Worm (Caenorhabditis elegans): ENCODE data around the gene del-7.

Gene del-7

DNA sequence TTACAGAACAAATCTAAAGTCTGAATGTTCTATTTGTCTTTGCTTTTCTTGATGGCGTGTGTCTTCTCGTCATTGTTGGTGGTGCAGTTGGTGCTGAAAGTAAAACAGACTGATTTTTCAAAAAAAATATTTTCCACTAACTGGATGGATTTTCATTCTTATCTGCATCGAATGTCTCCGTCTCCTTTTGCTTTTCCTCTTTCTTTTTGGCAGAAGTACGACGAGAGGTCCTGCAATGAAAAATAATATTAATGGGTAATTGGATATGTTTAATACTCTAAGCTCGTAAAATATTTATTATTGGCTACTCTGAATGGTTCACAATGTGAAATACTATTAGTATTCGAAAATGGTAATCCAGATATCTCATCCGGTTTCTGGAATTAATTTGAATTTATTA lies at the start of gene del-7:
Gene del-7, plus strand, starts transcription at position 301 of the 400 bp plus-strand sequence.
- no peak for TF ChIP-seq W03F9.2 (tag; optimal IDR thresholded peaks at IDR 0.05)
- no peak for TF ChIP-seq him-1 (tag; optimal IDR thresholded peaks at IDR 0.05)
- TF ChIP-seq dao-5 (tag; optimal IDR thresholded peaks at IDR 0.05), result no peak

DNA sequence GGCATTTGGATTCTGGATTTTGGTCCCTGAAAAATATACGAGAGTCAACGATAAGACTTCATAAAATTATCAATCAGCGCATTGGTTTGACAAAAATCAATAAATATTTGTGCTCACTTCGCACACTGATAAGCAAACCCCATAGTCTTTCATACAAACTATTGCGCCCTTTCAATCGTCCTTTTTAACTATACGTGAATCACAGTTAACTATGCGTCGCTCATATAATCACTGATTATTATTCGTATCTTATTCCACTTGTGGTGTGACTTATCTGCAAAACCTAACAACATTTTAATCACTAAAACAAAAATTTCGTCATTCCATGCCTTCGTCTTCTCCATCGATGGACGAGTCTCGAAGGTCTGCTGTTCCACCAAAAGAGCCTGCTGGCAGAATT lies 49.4 kb upstream of the del-7 start, which contains the start of gene nhr-8:
Gene nhr-8, plus strand, starts transcription at position 160 of the 400 bp plus-strand sequence.
- TF ChIP-seq W03F9.2 (tag; optimal IDR thresholded peaks at IDR 0.05) (no peak), him-1 (tag; optimal IDR thresholded peaks at IDR 0.05) (no peak), dao-5 (tag; optimal IDR thresholded peaks at IDR 0.05) (no peak)

DNA sequence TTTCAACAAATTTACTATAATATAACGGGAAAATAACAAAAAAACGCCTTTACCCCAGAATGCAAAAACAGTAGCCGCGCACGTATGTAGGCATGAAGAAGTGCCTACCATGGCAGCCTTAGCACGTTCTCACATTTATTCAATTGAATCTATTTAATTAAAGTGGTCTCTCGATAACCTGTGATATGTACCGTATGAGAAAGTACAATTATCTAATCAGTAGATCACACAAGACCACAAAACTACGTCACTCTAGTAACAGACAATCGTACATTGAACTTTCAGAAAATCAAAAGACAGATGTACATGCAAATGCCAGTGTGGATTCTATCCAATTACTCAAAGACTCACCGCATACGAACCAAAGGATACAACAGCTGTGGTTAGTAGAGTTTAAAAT lies 48.0 kb upstream of the del-7 start:
- TF ChIP-seq him-1 (tag; optimal IDR thresholded peaks at IDR 0.05), result no peak
- no peak for TF ChIP-seq dao-5 (tag; optimal IDR thresholded peaks at IDR 0.05)
- no peak for TF ChIP-seq W03F9.2 (tag; optimal IDR thresholded peaks at IDR 0.05)

DNA sequence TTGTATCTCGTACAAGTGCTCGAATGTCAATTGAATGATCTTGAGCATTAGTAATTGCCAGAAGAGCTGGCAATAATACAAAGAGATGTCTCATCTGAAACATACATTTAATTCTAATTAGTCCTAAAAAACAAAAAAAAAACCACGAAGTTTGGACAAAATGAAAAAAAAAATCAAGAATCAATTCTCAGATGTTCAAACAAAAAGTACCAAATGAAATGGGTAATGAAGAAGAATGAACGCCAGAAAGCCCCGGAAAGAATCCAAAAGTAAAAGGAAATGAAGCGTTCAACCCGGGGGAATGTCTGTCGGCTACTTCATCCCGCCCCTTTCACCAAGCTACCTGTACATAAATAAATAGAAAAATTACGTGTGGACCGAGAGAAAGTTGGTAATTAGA lies 42.3 kb upstream of the del-7 start, which contains the start of gene F33D4.6:
Gene F33D4.6, minus strand, starts transcription at position 101 of the 400 bp plus-strand sequence.
- TF ChIP-seq dao-5 (tag; optimal IDR thresholded peaks at IDR 0.05), result no peak

DNA sequence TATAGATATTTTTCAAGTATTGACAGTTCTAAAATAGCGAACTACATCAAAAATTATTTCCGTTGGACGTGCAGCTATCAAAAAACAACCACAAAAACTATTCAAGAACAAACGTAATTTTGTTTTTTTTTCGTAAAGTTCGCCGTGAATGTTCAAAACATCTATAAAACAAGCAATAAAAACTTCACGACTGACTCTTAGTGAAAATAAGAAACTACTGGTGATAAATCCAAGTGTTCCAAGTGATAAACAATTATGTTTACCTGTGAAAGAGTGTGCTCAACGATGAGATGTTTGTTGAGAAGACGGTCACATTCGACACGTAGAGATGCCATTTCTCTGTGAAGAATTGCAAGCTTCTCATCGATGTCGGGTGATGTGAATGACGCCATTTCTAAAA lies 37.4 kb upstream of the del-7 start, which contains the start of gene C50F7.6:
Gene C50F7.6, minus strand, starts transcription at position 394 of the 400 bp plus-strand sequence.
- no peak for TF ChIP-seq him-1 (tag; optimal IDR thresholded peaks at IDR 0.05)

DNA sequence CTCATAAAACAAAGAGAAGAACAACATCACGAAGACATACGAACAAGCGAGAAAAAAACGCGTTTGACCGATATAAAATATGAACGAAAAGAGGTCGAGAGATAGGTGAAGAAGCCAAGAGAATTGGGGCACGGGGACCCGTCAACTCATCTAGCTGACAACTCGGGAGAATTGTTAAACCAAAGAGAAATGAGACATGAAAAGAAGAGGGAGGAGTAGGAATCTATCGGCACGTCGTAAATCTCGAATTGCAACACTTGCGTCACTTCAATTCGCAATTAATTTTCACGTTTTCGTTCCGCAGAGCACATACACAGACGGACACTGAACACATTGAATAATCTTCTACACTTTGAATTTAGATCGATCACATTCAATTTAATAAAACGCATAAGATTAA lies 36.7 kb upstream of the del-7 start:
- TF ChIP-seq him-1 (tag; optimal IDR thresholded peaks at IDR 0.05) (no peak), W03F9.2 (tag; optimal IDR thresholded peaks at IDR 0.05) (no peak), dao-5 (tag; optimal IDR thresholded peaks at IDR 0.05) (no peak)

DNA sequence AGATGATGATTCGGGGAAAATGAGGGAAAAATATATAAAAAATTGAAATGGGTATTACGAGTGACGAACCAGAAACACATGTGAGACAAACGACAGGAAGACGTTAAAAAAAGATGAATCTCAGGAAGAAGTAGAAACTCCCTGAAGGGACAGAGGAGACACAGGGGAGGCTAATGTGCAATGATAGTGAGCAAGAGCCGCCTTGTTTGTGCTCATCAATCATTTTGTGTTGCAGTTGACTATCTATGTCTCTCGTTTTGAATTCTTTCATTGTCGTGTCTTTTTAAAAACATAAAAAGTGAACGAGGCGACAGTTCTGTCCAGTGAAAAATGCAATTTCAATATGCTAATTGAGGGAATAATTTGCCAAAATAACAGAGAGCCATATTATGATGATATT lies 35.3 kb upstream of the del-7 start:
- TF ChIP-seq him-1 (tag; optimal IDR thresholded peaks at IDR 0.05), result no peak
- TF ChIP-seq dao-5 (tag; optimal IDR thresholded peaks at IDR 0.05), result no peak

DNA sequence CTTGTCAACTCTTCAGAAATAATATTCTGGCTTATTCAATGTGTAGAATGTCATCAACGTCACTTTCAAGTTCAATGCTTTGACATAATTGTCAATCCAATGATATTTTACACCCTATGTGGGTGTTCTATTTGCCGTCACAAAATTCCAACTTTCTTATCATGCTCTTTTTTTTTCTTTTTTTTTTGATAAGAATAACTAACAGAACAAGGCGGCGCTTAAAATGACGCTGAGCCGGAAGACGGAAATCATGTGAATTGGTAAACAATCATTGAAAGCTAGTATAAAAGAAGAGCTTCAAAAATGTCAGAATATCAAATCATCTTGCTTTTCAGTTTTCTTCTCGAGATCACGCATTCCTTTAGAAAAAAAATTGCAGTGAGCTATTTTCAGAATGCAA lies 33.9 kb upstream of the del-7 start, which contains the start of gene C50F7.5:
Gene C50F7.5, plus strand, starts transcription at position 395 of the 400 bp plus-strand sequence.
- TF ChIP-seq W03F9.2 (tag; optimal IDR thresholded peaks at IDR 0.05) (no peak), dao-5 (tag; optimal IDR thresholded peaks at IDR 0.05) (no peak)

DNA sequence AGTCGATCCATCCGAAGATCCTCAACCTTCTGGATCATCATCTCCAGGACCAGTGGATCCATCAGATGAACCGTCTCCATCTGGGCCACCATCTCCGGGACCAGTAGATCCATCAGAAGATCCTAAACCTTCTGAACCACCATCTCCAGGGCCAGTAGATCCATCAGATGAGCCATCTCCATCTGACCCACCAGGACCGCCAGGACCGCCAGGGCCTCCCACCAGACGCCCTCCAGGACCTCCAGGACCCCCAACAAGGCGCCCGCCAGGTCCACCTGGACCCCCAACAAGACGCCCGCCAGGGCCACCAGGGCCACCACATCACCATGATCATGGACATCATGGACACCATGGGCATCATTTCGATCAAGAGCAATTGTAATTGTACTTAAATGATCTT lies 33.0 kb upstream of the del-7 start:
- TF ChIP-seq W03F9.2 (tag; optimal IDR thresholded peaks at IDR 0.05), result no peak
- TF ChIP-seq him-1 (tag; optimal IDR thresholded peaks at IDR 0.05), result no peak
- TF ChIP-seq dao-5 (tag; optimal IDR thresholded peaks at IDR 0.05), result no peak

DNA sequence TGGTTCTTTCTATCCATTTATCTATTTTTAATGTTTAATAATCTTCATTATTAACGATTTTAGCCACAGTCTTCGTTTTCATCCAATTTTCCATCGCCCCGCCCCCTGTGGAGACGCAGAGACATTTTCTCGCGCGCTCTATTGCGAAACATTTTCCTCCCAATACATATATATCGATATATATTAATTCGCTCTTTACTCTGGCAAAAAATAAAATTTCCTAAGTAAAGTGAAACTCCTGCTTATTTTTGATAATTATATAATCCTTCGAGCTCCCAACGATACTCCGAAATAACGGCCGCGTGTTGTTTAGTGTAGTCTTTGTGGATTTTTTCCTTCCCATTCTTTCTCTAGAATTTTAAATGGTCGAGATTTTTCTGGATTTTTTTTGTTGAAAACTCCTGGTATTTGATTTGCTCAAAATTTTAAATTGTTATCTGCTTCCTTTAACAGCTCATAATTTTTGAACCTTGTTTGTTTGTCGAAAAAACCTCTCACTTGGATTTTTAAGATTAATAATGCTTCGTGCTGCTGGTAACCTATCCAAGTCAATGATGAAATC lies 31.7 kb upstream of the del-7 start, which contains the start of gene sucg-1:
Gene sucg-1, plus strand, starts transcription at position 512 of the 562 bp plus-strand sequence.
- TF ChIP-seq W03F9.2 (tag; optimal IDR thresholded peaks at IDR 0.05) (no peak), him-1 (tag; optimal IDR thresholded peaks at IDR 0.05) (no peak)

DNA sequence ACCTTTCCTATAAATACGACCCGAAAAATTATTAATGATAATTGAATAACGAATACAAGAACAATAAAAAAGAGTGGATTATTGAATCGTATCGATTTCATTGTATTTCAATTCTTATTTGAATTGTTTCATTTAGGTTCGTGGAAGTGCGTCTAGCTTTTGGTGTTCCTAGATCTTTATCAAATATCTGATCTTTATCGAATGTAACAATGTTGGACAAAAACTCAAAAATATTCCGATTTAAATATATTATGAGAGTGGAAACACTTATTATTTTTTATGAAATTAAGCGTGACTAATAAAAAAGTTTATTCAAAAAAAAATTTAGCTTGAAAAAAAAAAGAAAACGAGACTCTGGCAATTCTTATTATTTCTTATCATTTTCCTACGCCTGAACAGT lies 28.3 kb upstream of the del-7 start, which contains the start of the genes C50F7.9 and C50F7.3:
Gene C50F7.9, minus strand, starts transcription at position 101 of the 400 bp plus-strand sequence.
Gene C50F7.3, plus strand, starts transcription at position 370 of the 400 bp plus-strand sequence.
- TF ChIP-seq W03F9.2 (tag; optimal IDR thresholded peaks at IDR 0.05) (no peak), him-1 (tag; optimal IDR thresholded peaks at IDR 0.05) (no peak), dao-5 (tag; optimal IDR thresholded peaks at IDR 0.05) (no peak)

DNA sequence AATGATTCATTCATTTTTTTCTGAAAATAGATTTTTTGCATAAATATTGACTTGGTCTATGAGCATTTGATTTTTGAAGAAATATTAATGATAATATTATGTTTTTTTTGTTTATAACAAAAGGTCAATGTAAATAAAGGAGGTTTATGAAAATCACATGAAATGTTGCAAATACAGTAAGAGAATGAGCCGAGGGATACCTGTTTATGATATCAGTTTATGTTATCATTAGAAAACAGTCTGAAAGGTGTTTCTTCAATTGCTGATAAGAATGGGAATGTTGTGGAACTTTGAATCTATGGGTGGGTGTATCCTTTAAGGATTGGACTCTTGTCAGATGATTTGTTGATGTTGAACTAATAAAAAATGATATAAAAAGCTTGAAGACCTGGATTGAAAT lies 26.0 kb upstream of the del-7 start:
- TF ChIP-seq him-1 (tag; optimal IDR thresholded peaks at IDR 0.05) (no peak), dao-5 (tag; optimal IDR thresholded peaks at IDR 0.05) (no peak), W03F9.2 (tag; optimal IDR thresholded peaks at IDR 0.05) (no peak)

DNA sequence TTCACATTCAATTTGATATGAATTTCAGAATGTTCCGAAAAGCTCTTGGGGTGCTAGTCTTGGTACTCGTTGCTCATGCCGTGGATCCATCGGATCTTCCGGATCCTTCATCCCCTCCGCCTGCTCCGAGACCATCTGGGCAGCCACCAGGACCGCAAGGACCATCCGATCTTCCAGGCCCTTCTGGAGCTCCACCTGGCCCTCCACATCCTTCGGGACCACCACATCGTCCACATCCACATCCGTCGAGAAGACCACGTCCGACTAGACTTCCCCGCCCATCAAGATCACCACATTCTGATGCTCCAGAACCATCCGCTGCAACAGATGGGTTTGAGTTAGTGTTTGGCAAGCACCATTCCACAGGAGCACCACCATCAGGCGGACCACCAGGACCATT lies 25.6 kb upstream of the del-7 start, which contains the start of gene clx-1:
Gene clx-1, plus strand, starts transcription at position 30 of the 400 bp plus-strand sequence.
- TF ChIP-seq dao-5 (tag; optimal IDR thresholded peaks at IDR 0.05) (no peak), him-1 (tag; optimal IDR thresholded peaks at IDR 0.05) (no peak), W03F9.2 (tag; optimal IDR thresholded peaks at IDR 0.05) (no peak)

DNA sequence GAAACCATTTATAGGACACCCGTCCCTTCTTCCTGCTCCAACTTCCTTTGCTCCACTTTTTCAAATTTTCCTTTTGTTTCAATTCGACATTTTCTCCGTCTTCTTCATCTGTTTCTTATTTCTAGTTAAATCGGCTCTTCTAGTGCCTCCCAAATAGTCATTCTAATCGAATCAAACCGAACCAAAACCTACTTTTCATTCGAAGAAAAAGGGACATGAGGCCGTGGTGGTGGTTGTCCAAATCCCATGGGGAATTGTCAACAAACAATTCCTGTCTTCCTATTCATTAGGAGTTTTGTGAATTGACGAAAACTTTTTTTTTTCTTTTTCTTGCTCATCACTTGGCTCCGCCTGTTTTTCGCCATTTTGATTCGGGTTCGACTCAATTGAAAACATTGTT lies 23.6 kb upstream of the del-7 start:
- TF ChIP-seq him-1 (tag; optimal IDR thresholded peaks at IDR 0.05) (no peak), dao-5 (tag; optimal IDR thresholded peaks at IDR 0.05) (no peak), W03F9.2 (tag; optimal IDR thresholded peaks at IDR 0.05) (no peak)

DNA sequence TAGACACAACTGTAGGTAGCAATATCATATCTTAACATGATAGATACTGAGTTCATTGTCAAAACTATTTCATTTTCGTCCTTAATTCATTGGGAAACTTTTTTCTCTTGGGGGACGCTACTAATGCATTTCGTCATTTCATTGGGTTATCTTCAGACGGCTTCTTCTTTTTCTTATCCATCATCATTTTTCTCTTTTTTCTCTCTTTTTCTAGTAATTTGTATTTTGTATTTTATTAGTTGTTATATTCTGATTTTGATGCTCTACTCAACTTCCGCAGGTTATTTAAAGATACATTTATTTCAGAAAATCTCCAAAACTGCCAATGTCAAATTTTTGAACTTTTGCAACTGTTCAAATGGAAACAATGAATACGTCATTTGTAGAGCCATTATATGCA lies 16.7 kb upstream of the del-7 start, which contains the start of gene npr-35:
Gene npr-35, plus strand, starts transcription at position 301 of the 400 bp plus-strand sequence.
- no peak for TF ChIP-seq dao-5 (tag; optimal IDR thresholded peaks at IDR 0.05)
- no peak for TF ChIP-seq W03F9.2 (tag; optimal IDR thresholded peaks at IDR 0.05)
- TF ChIP-seq him-1 (tag; optimal IDR thresholded peaks at IDR 0.05), result no peak
